5 worm cellular contexts compared by ENCODE assay signal in genomic region chrIV:4029288-4029687, ce11.
TF ChIP-seq lines count a peak whose summit lies in the region.

No protein-coding gene starts in this region.

TF ChIP-seq in whole organism, L1 larva, 84 proteins besides CTCF, POLR2A, EP300 and RAD21:
- TF ChIP-seq efl-1 (optimal IDR thresholded peaks at IDR 0.05; lab: Kevin White, UChicago): no peak
- TF ChIP-seq efl-1 (GFP tag; optimal IDR thresholded peaks at IDR 0.05 in 1 of 2; lab: Kevin White, UChicago): peak in 1 of 2 experiments; percentile 50
- TF ChIP-seq elt-2 (tag; optimal IDR thresholded peaks at IDR 0.05; lab: Kevin White, UChicago): peak; percentile 63
- peak; percentile 57 for TF ChIP-seq blmp-1 (tag; optimal IDR thresholded peaks at IDR 0.05; lab: Kevin White, UChicago)
- no peak for TF ChIP-seq lin-15B (tag; optimal IDR thresholded peaks at IDR 0.05; lab: Kevin White, UChicago)
- peak in 1 of 6 experiments; percentile 27 for TF ChIP-seq elt-3 (tag; optimal IDR thresholded peaks at IDR 0.05; lab: Kevin White, UChicago)
- no peak for TF ChIP-seq sptf-1 (tag; optimal IDR thresholded peaks at IDR 0.05; lab: Kevin White, UChicago)
- peak in 1 of 2 experiments; percentile 44 for TF ChIP-seq lin-35 (GFP tag; optimal IDR thresholded peaks at IDR 0.05; lab: Kevin White, UChicago)

TF ChIP-seq in whole organism, L2 larva, 48 proteins besides CTCF, POLR2A, EP300 and RAD21:
- TF ChIP-seq ztf-4 (tag; optimal IDR thresholded peaks at IDR 0.05; lab: Kevin White, UChicago) (no peak), sma-9 (GFP tag; optimal IDR thresholded peaks at IDR 0.05; lab: Kevin White, UChicago) (peak; percentile 65), sma-9 (tag; optimal IDR thresholded peaks at IDR 0.05; lab: Kevin White, UChicago) (no peak), ceh-16 (tag; optimal IDR thresholded peaks at IDR 0.05; lab: Kevin White, UChicago) (no peak), peb-1 (tag; optimal IDR thresholded peaks at IDR 0.05; lab: Kevin White, UChicago) (no peak), aly-2 (tag; optimal IDR thresholded peaks at IDR 0.05; lab: Kevin White, UChicago) (no peak), fos-1 (tag; optimal IDR thresholded peaks at IDR 0.05; lab: Kevin White, UChicago) (peak; percentile 35), snpc-4 (tag; optimal IDR thresholded peaks at IDR 0.05; lab: Kevin White, UChicago) (no peak), skn-1 (tag; optimal IDR thresholded peaks at IDR 0.05; lab: Kevin White, UChicago) (no peak), lsy-2 (tag; optimal IDR thresholded peaks at IDR 0.05; lab: Kevin White, UChicago) (no peak), unc-39 (tag; optimal IDR thresholded peaks at IDR 0.05; lab: Kevin White, UChicago) (no peak), ama-1 (optimal IDR thresholded peaks at IDR 0.05; lab: Kevin White, UChicago) (peak; percentile 26), sma-3 (GFP tag; optimal IDR thresholded peaks at IDR 0.05; lab: Kevin White, UChicago) (peak; percentile 46), mdl-1 (tag; optimal IDR thresholded peaks at IDR 0.05; lab: Kevin White, UChicago) (no peak), mab-5 (tag; optimal IDR thresholded peaks at IDR 0.05; lab: Kevin White, UChicago) (no peak), crh-2 (tag; optimal IDR thresholded peaks at IDR 0.05; lab: Kevin White, UChicago) (peak; percentile 21), nhr-25 (tag; optimal IDR thresholded peaks at IDR 0.05; lab: Kevin White, UChicago) (no peak), nhr-21 (tag; optimal IDR thresholded peaks at IDR 0.05; lab: Kevin White, UChicago) (no peak)

TF ChIP-seq in whole organism, L3 larva, 47 proteins besides CTCF, POLR2A, EP300 and RAD21:
- TF ChIP-seq nhr-12 (tag; optimal IDR thresholded peaks at IDR 0.05; lab: Kevin White, UChicago) (no peak), egl-5 (tag; optimal IDR thresholded peaks at IDR 0.05; lab: Kevin White, UChicago) (no peak), sea-2 (GFP tag; optimal IDR thresholded peaks at IDR 0.05; lab: Kevin White, UChicago) (no peak), nhr-76 (tag; optimal IDR thresholded peaks at IDR 0.05; lab: Kevin White, UChicago) (no peak), lin-39 (tag; optimal IDR thresholded peaks at IDR 0.05; lab: Kevin White, UChicago) (no peak), nhr-25 (tag; optimal IDR thresholded peaks at IDR 0.05; lab: Kevin White, UChicago) (peak; percentile 33), pqm-1 (tag; optimal IDR thresholded peaks at IDR 0.05; lab: Kevin White, UChicago) (peak; percentile 41), jun-1 (tag; optimal IDR thresholded peaks at IDR 0.05; lab: Kevin White, UChicago) (peak; percentile 15), elt-2 (tag; optimal IDR thresholded peaks at IDR 0.05; lab: Kevin White, UChicago) (peak; percentile 75), nhr-11 (tag; optimal IDR thresholded peaks at IDR 0.05; lab: Kevin White, UChicago) (no peak), lin-15B (tag; optimal IDR thresholded peaks at IDR 0.05; lab: Kevin White, UChicago) (no peak), ZK546.5 (tag; optimal IDR thresholded peaks at IDR 0.05; lab: Kevin White, UChicago) (no peak), ama-1 (optimal IDR thresholded peaks at IDR 0.05; lab: Kevin White, UChicago) (peak; percentile 60), ceh-16 (tag; optimal IDR thresholded peaks at IDR 0.05; lab: Kevin White, UChicago) (no peak)

TF ChIP-seq in whole organism, L4 larva, 104 proteins besides CTCF, POLR2A, EP300 and RAD21:
- peak; percentile 57 for TF ChIP-seq dve-1 (tag; optimal IDR thresholded peaks at IDR 0.05; lab: Kevin White, UChicago; ENCODE audit: insufficient read depth)
- peak; percentile 65 for TF ChIP-seq hlh-11 (tag; optimal IDR thresholded peaks at IDR 0.05; lab: Kevin White, UChicago)
- no peak for TF ChIP-seq ceh-82 (tag; optimal IDR thresholded peaks at IDR 0.05; lab: Kevin White, UChicago)
- TF ChIP-seq unc-62 (GFP tag; optimal IDR thresholded peaks at IDR 0.05 in 1 of 2; lab: Kevin White, UChicago): no peak
- no peak for TF ChIP-seq unc-62 (tag; optimal IDR thresholded peaks at IDR 0.05; lab: Kevin White, UChicago)
- no peak for TF ChIP-seq dmd-8 (GFP tag; IDR thresholded peaks at IDR 0.05; lab: Robert Waterston, UW)
- TF ChIP-seq dmd-6 (GFP tag; IDR thresholded peaks at IDR 0.05; lab: Robert Waterston, UW): peak; percentile 26; the same call in 1 of the 2 replicates
- peak in 1 of 2 experiments; percentile 36 for TF ChIP-seq hif-1 (tag; optimal IDR thresholded peaks at IDR 0.05; lab: Kevin White, UChicago)
- TF ChIP-seq nhr-28 (tag; optimal IDR thresholded peaks at IDR 0.05; lab: Kevin White, UChicago): peak; percentile 59
- TF ChIP-seq pqm-1 (tag; optimal IDR thresholded peaks at IDR 0.05; lab: Kevin White, UChicago): peak; percentile 72
- no peak for TF ChIP-seq daf-16 (GFP tag; optimal IDR thresholded peaks at IDR 0.05; lab: Kevin White, UChicago)
- peak; percentile 81 for TF ChIP-seq daf-16 (tag; optimal IDR thresholded peaks at IDR 0.05; lab: Kevin White, UChicago)
- TF ChIP-seq mes-2 (tag; optimal IDR thresholded peaks at IDR 0.05; lab: Kevin White, UChicago; ENCODE audit: poor library complexity, severe bottlenecking): peak; percentile 29
- TF ChIP-seq saeg-2 (GFP tag; IDR thresholded peaks at IDR 0.05; lab: Robert Waterston, UW): no peak

TF ChIP-seq in whole organism, young adult, 124 proteins besides CTCF, POLR2A, EP300 and RAD21:
- TF ChIP-seq hmg-20 (GFP tag; IDR thresholded peaks at IDR 0.05; lab: Robert Waterston, UW) (no peak), egrh-3 (GFP tag; IDR thresholded peaks at IDR 0.05; lab: Robert Waterston, UW) (no peak), F57C9.4 (tag; optimal IDR thresholded peaks at IDR 0.05; lab: Kevin White, UChicago) (no peak), egl-44 (GFP tag; IDR thresholded peaks at IDR 0.05; lab: Robert Waterston, UW) (no peak), hrde-1 (tag; optimal IDR thresholded peaks at IDR 0.05; lab: Kevin White, UChicago; ENCODE audit: borderline replicate concordance) (no peak), cebp-1 (GFP tag; IDR thresholded peaks at IDR 0.05; lab: Robert Waterston, UW) (0 out of 2 replicates have a peak, but pooled peaks have one; percentile 11), cebp-1 (tag; optimal IDR thresholded peaks at IDR 0.05; lab: Kevin White, UChicago) (peak; percentile 35), nhr-179 (tag; optimal IDR thresholded peaks at IDR 0.05; lab: Kevin White, UChicago) (no peak), ztf-22 (GFP tag; optimal IDR thresholded peaks at IDR 0.05; lab: Kevin White, UChicago) (peak; percentile 3), Y67H2A.10 (GFP tag; conservative IDR thresholded peaks at IDR 0.05; lab: Robert Waterston, UW) (no peak), dpl-1 (GFP tag; optimal IDR thresholded peaks at IDR 0.05; lab: Kevin White, UChicago) (no peak), snpc-1.1 (tag; optimal IDR thresholded peaks at IDR 0.05; lab: Kevin White, UChicago; ENCODE audit: insufficient read depth) (no peak), T07F8.4 (tag; optimal IDR thresholded peaks at IDR 0.05; lab: Kevin White, UChicago) (no peak), pha-4 (tag; optimal IDR thresholded peaks at IDR 0.05; lab: Kevin White, UChicago) (no peak), gei-17 (GFP tag; optimal IDR thresholded peaks at IDR 0.05; lab: Kevin White, UChicago) (no peak), ceh-91 (GFP tag; IDR thresholded peaks at IDR 0.05; lab: Robert Waterston, UW) (no peak), unc-62 (GFP tag; optimal IDR thresholded peaks at IDR 0.05; lab: Kevin White, UChicago) (no peak), ceh-40 (GFP tag; IDR thresholded peaks at IDR 0.05; lab: Robert Waterston, UW) (no peak), hlh-26 (GFP tag; conservative IDR thresholded peaks at IDR 0.05; lab: Robert Waterston, UW) (no peak), let-526 (GFP tag; IDR thresholded peaks at IDR 0.05; lab: Robert Waterston, UW) (no peak), let-607 (tag; optimal IDR thresholded peaks at IDR 0.05; lab: Kevin White, UChicago) (no peak), F33H1.4 (GFP tag; IDR thresholded peaks at IDR 0.05; lab: Robert Waterston, UW) (no peak), ceh-79 (tag; optimal IDR thresholded peaks at IDR 0.05; lab: Kevin White, UChicago) (no peak), efl-1 (GFP tag; optimal IDR thresholded peaks at IDR 0.05; lab: Kevin White, UChicago) (no peak), nhr-80 (tag; optimal IDR thresholded peaks at IDR 0.05; lab: Kevin White, UChicago) (peak; percentile 60), K11D2.4 (GFP tag; IDR thresholded peaks at IDR 0.05; lab: Robert Waterston, UW) (no peak), F10E7.11 (tag; optimal IDR thresholded peaks at IDR 0.05; lab: Kevin White, UChicago) (no peak), dox-1 (GFP tag; IDR thresholded peaks at IDR 0.05; lab: Robert Waterston, UW) (peak; percentile 57), lin-54 (GFP tag; optimal IDR thresholded peaks at IDR 0.05; lab: Kevin White, UChicago) (no peak), repo-1 (tag; optimal IDR thresholded peaks at IDR 0.05; lab: Kevin White, UChicago) (no peak), madf-8 (GFP tag; conservative IDR thresholded peaks at IDR 0.05; lab: Robert Waterston, UW) (no peak), ztf-26 (tag; optimal IDR thresholded peaks at IDR 0.05; lab: Kevin White, UChicago) (no peak), F37B4.10 (GFP tag; IDR thresholded peaks at IDR 0.05; lab: Robert Waterston, UW) (no peak)
